Fruit fly (Drosophila melanogaster) whole organism, wandering third instar larva: Measurements from ENCODE around the gene CG17633.

Source experiments
- Abd-B ChIP-seq: fragments of >200 bp; optimal IDR thresholded peaks from 2 replicates; lab custom pipeline; 2017; ENCODE audit warnings: missing biosample characterization, missing genetic modification characterization
- CG32264 ChIP-seq: fragments of 200-800 bp; sonication (Bioruptor generic); optimal IDR thresholded peaks from 2 replicates; lab custom pipeline; 2016; ENCODE audit warnings: missing biosample characterization, missing genetic modification characterization
- CG9705 ChIP-seq: fragments of 200-800 bp; sonication (Bioruptor generic); optimal IDR thresholded peaks from 2 replicates; lab custom pipeline; 2018; ENCODE audit warnings: missing biosample characterization, mild to moderate bottlenecking, missing genetic modification characterization
- CrebA ChIP-seq: fragments of 200-800 bp; sonication (Bioruptor generic); optimal IDR thresholded peaks from 2 replicates; lab custom pipeline; 2016; ENCODE audit warnings: missing biosample characterization, mild to moderate bottlenecking, missing genetic modification characterization, borderline replicate concordance
- Dfd ChIP-seq: fragments of >200 bp; optimal IDR thresholded peaks from 2 replicates; lab custom pipeline; 2017; ENCODE audit warnings: missing biosample characterization, missing genetic modification characterization
- Dif ChIP-seq: fragments of 200-275, 200-300 bp; sonication (Bioruptor generic); optimal IDR thresholded peaks from 2 replicates; lab custom pipeline; 2018; ENCODE audit warnings: missing biosample characterization, missing genetic modification characterization; ENCODE audit not compliant: partially characterized antibody
- GATAd ChIP-seq: sonication (Bioruptor generic); optimal IDR thresholded peaks from 2 replicates; lab custom pipeline; 2016; ENCODE audit warnings: missing biosample characterization, missing genetic modification characterization
- HLH106 ChIP-seq: fragments of 200-800 bp; optimal IDR thresholded peaks from 3 replicates; lab custom pipeline; 2019; ENCODE audit warnings: missing biosample characterization, mild to moderate bottlenecking, missing genetic modification characterization, moderate library complexity
- Hnf4 ChIP-seq: fragments of 200-800 bp; sonication (Bioruptor generic); optimal IDR thresholded peaks from 2 replicates; lab custom pipeline; 2016; ENCODE audit warnings: missing biosample characterization, mild to moderate bottlenecking, missing genetic modification characterization
- Hr78 ChIP-seq: fragments of >200 bp; optimal IDR thresholded peaks from 2 replicates; lab custom pipeline; 2017; ENCODE audit warnings: missing biosample characterization, missing genetic modification characterization
- Hr83 ChIP-seq: fragments of 200-300 bp; sonication (Bioruptor generic); optimal IDR thresholded peaks from 2 replicates; lab custom pipeline; 2016; ENCODE audit warnings: missing biosample characterization, mild to moderate bottlenecking, missing genetic modification characterization, moderate library complexity; ENCODE audit not compliant: poor library complexity, severe bottlenecking
- Jra ChIP-seq: sonication (Bioruptor generic); optimal IDR thresholded peaks from 2 replicates; lab custom pipeline; 2016; ENCODE audit warnings: missing biosample characterization, missing genetic modification characterization
- Mio ChIP-seq: sonication (Bioruptor generic); optimal IDR thresholded peaks from 2 replicates; lab custom pipeline; 2016; ENCODE audit warnings: missing biosample characterization, missing genetic modification characterization
- Myc ChIP-seq: fragments of >200 bp; optimal IDR thresholded peaks from 2 replicates; lab custom pipeline; 2017
- OdsH ChIP-seq: fragments of 200-800 bp; sonication (Bioruptor generic); optimal IDR thresholded peaks from 2 replicates; lab custom pipeline; 2016; ENCODE audit warnings: missing biosample characterization, mild to moderate bottlenecking, missing genetic modification characterization
- Rel ChIP-seq, 2 experiments: fragments of 200-800 bp; sonication (Bioruptor generic) in 1 of 2; optimal IDR thresholded peaks; 2 replicates in 1 of 2; 3 replicates in 1 of 2; lab custom pipeline; 2016 to 2019; ENCODE audit warnings: mild to moderate bottlenecking in 2 of 2, missing biosample characterization in 2 of 2, missing genetic modification characterization in 2 of 2, moderate library complexity in 1 of 2
- Sp1 ChIP-seq: fragments of 200-800 bp; sonication (Bioruptor generic); optimal IDR thresholded peaks from 3 replicates; lab custom pipeline; 2019; ENCODE audit warnings: missing biosample characterization, mild to moderate bottlenecking, missing genetic modification characterization, moderate library complexity
- Vsx2 ChIP-seq: fragments of 200-300, 225-300 bp; sonication (Bioruptor generic); optimal IDR thresholded peaks from 2 replicates; lab custom pipeline; 2018; ENCODE audit warnings: missing biosample characterization, missing genetic modification characterization; ENCODE audit not compliant: partially characterized antibody
- br ChIP-seq: fragments of 200-800 bp; sonication (Bioruptor generic); optimal IDR thresholded peaks from 2 replicates; lab custom pipeline; 2016; ENCODE audit warnings: missing biosample characterization, missing genetic modification characterization
- brk ChIP-seq: fragments of 200-800 bp; sonication (Bioruptor generic); optimal IDR thresholded peaks from 2 replicates; lab custom pipeline; 2016; ENCODE audit warnings: missing biosample characterization, mild to moderate bottlenecking, missing genetic modification characterization
- dl ChIP-seq, 2 experiments: fragments of 175-275, 200-275 bp in 1 of 2; fragments of 200-275 bp in 1 of 2; sonication (Bioruptor generic); optimal IDR thresholded peaks; lab custom pipeline; 2018; ENCODE audit warnings: mild to moderate bottlenecking in 2 of 2, missing biosample characterization in 2 of 2, missing genetic modification characterization in 2 of 2, moderate library complexity in 2 of 2; ENCODE audit not compliant: partially characterized antibody in 2 of 2, insufficient read depth in 1 of 2
- dmrt93B ChIP-seq: fragments of 200-800 bp; sonication (Bioruptor generic); optimal IDR thresholded peaks from 2 replicates; lab custom pipeline; 2018; ENCODE audit warnings: missing biosample characterization, mild to moderate bottlenecking, missing genetic modification characterization
- dsf ChIP-seq: sonication (Bioruptor generic); optimal IDR thresholded peaks from 2 replicates; lab custom pipeline; 2016; ENCODE audit warnings: missing biosample characterization, missing genetic modification characterization, borderline replicate concordance
- ey ChIP-seq: fragments of 200-800 bp; sonication (Bioruptor generic); optimal IDR thresholded peaks from 2 replicates; lab custom pipeline; 2016; ENCODE audit warnings: missing biosample characterization, missing genetic modification characterization
- foxo ChIP-seq, 2 experiments: fragments of 200-800 bp; sonication (Bioruptor generic); optimal IDR thresholded peaks; 2 replicates in 1 of 2; 3 replicates in 1 of 2; lab custom pipeline; 2016 to 2017; ENCODE audit warnings: missing biosample characterization in 2 of 2, missing genetic modification characterization in 2 of 2
- fru ChIP-seq: fragments of 200-800 bp; sonication (Bioruptor generic); optimal IDR thresholded peaks from 3 replicates; lab custom pipeline; 2016; ENCODE audit warnings: missing biosample characterization, mild to moderate bottlenecking, missing genetic modification characterization
- h ChIP-seq: fragments of 200-800 bp; sonication (Bioruptor generic); optimal IDR thresholded peaks from 3 replicates; lab custom pipeline; 2016; ENCODE audit warnings: missing biosample characterization, mild to moderate bottlenecking, missing genetic modification characterization
- jim ChIP-seq: fragments of 175-275, 200-325 bp; sonication (Bioruptor generic); optimal IDR thresholded peaks from 2 replicates; lab custom pipeline; 2016; ENCODE audit warnings: missing biosample characterization, mild to moderate bottlenecking, missing genetic modification characterization
- lola ChIP-seq: fragments of >200 bp; optimal IDR thresholded peaks from 2 replicates; lab custom pipeline; 2017; ENCODE audit warnings: missing biosample characterization, missing genetic modification characterization
- pan ChIP-seq: fragments of >200 bp; optimal IDR thresholded peaks from 2 replicates; lab custom pipeline; 2017
- psq ChIP-seq: fragments of 200-800 bp; sonication (Bioruptor generic); optimal IDR thresholded peaks from 3 replicates; lab custom pipeline; 2017; ENCODE audit warnings: missing biosample characterization, mild to moderate bottlenecking, missing genetic modification characterization, moderate library complexity
- rgr ChIP-seq: fragments of 200-800 bp; sonication (Bioruptor generic); optimal IDR thresholded peaks from 3 replicates; lab custom pipeline; 2016; ENCODE audit warnings: missing biosample characterization, mild to moderate bottlenecking, missing genetic modification characterization
- sage ChIP-seq: fragments of 200-800 bp; sonication (Bioruptor generic); optimal IDR thresholded peaks from 2 replicates; lab custom pipeline; 2016; ENCODE audit warnings: missing biosample characterization, mild to moderate bottlenecking, missing genetic modification characterization
- sv ChIP-seq: fragments of 200-800 bp; sonication (Bioruptor generic); optimal IDR thresholded peaks from 3 replicates; lab custom pipeline; 2016; ENCODE audit warnings: missing biosample characterization, missing genetic modification characterization
- tai ChIP-seq: sonication (Bioruptor generic); optimal IDR thresholded peaks from 2 replicates; lab custom pipeline; 2016; ENCODE audit warnings: missing biosample characterization, missing genetic modification characterization
- usp ChIP-seq: fragments of >200 bp; optimal IDR thresholded peaks from 2 replicates; lab custom pipeline; 2017; ENCODE audit warnings: missing biosample characterization, missing genetic modification characterization
- woc ChIP-seq: sonication (Bioruptor generic); optimal IDR thresholded peaks from 2 replicates; lab custom pipeline; 2016; ENCODE audit warnings: missing biosample characterization, mild to moderate bottlenecking, missing genetic modification characterization

Gene CG17633

dm6 chr2L:9758856-9759255, 10.0 kb upstream of the CG17633 start:
- TF ChIP-seq psq (GFP tag; lab: Kevin White, UChicago): peak; percentile 29
- TF ChIP-seq sv (GFP tag; lab: Kevin White, UChicago): no peak
- peak; percentile 26 for TF ChIP-seq ey
- peak; percentile 53 for TF ChIP-seq fru (GFP tag; lab: Kevin White, UChicago)
- TF ChIP-seq CG32264 (GFP tag; lab: Kevin White, UChicago): no peak
- TF ChIP-seq dsf (GFP tag; lab: Kevin White, UChicago): no peak
- TF ChIP-seq Myc (lab: Kevin White, UChicago): no peak
- TF ChIP-seq Hr78 (GFP tag; lab: Kevin White, UChicago): no peak
- no peak for TF ChIP-seq jim
- TF ChIP-seq Sp1: peak; percentile 35
- TF ChIP-seq usp (GFP tag; lab: Kevin White, UChicago): no peak
- TF ChIP-seq GATAd (GFP tag; lab: Kevin White, UChicago): no peak
- TF ChIP-seq tai: no peak
- no peak for TF ChIP-seq dl (GFP tag; optimal IDR thresholded peaks at IDR 0.05; lab: Kevin White, UChicago; ENCODE audit: insufficient read depth in 1 of 2, partially characterized antibody in 2 of 2)
- TF ChIP-seq OdsH (GFP tag; lab: Kevin White, UChicago): peak; percentile 20
- TF ChIP-seq br (GFP tag; lab: Kevin White, UChicago): peak; percentile 62
- TF ChIP-seq Vsx2 (GFP tag; lab: Kevin White, UChicago): no peak
- TF ChIP-seq Abd-B (GFP tag; lab: Kevin White, UChicago): no peak
- TF ChIP-seq CrebA (GFP tag; lab: Kevin White, UChicago): no peak
- no peak for TF ChIP-seq Hnf4 (GFP tag; lab: Kevin White, UChicago)
- TF ChIP-seq foxo (GFP tag; optimal IDR thresholded peaks at IDR 0.05; lab: Kevin White, UChicago): peak in 1 of 2 experiments; percentile 58
- no peak for TF ChIP-seq brk (GFP tag; lab: Kevin White, UChicago)
- TF ChIP-seq Mio (GFP tag; lab: Kevin White, UChicago): no peak
- TF ChIP-seq h (GFP tag; lab: Kevin White, UChicago): peak; percentile 38
- TF ChIP-seq woc (GFP tag; lab: Kevin White, UChicago): peak; percentile 81
- TF ChIP-seq Jra (GFP tag; lab: Kevin White, UChicago): no peak
- peak; percentile 93 for TF ChIP-seq Hr83
- no peak for TF ChIP-seq Dif (GFP tag; lab: Kevin White, UChicago)
- TF ChIP-seq CG9705 (GFP tag; lab: Kevin White, UChicago): peak; percentile 44
- TF ChIP-seq Rel (GFP tag; optimal IDR thresholded peaks at IDR 0.05; lab: Kevin White, UChicago): no peak
- TF ChIP-seq Rel (tag; optimal IDR thresholded peaks at IDR 0.05; lab: Kevin White, UChicago): peak; percentile 72
- no peak for TF ChIP-seq Dfd (GFP tag; lab: Kevin White, UChicago)
- no peak for TF ChIP-seq pan (lab: Kevin White, UChicago)
- TF ChIP-seq rgr: peak; percentile 49
- TF ChIP-seq HLH106 (tag; lab: Kevin White, UChicago): peak; percentile 52
- TF ChIP-seq dmrt93B: peak; percentile 21

- TF ChIP-seq h (GFP tag; lab: Kevin White, UChicago) (peak; percentile 65), CG9705 (GFP tag; lab: Kevin White, UChicago) (peak; percentile 41), dmrt93B (peak; percentile 43), foxo (GFP tag; optimal IDR thresholded peaks at IDR 0.05; lab: Kevin White, UChicago) (peak in 1 of 2 experiments; percentile 58), Myc (lab: Kevin White, UChicago) (peak; percentile 78), Mio (GFP tag; lab: Kevin White, UChicago) (no peak), psq (GFP tag; lab: Kevin White, UChicago) (peak; percentile 49), HLH106 (tag; lab: Kevin White, UChicago) (peak; percentile 48), Sp1 (no peak)
Observed at dm6 chr2L:9763212-9763869, 5.5 kb upstream of the CG17633 start, which contains the start of the genes Taf11 and und. Taf11 (minus strand) TSS chr2L:9763262. und (plus strand) TSS chr2L:9763369.

- TF ChIP-seq rgr (no peak), Vsx2 (GFP tag; lab: Kevin White, UChicago) (no peak), usp (GFP tag; lab: Kevin White, UChicago) (no peak), lola (GFP tag; lab: Kevin White, UChicago) (no peak), dl (GFP tag; optimal IDR thresholded peaks at IDR 0.05; lab: Kevin White, UChicago; ENCODE audit: insufficient read depth in 1 of 2, partially characterized antibody in 2 of 2) (no peak), woc (GFP tag; lab: Kevin White, UChicago) (no peak), GATAd (GFP tag; lab: Kevin White, UChicago) (no peak), Hnf4 (GFP tag; lab: Kevin White, UChicago) (no peak), brk (GFP tag; lab: Kevin White, UChicago) (no peak), CG32264 (GFP tag; lab: Kevin White, UChicago) (no peak), tai (no peak), Myc (lab: Kevin White, UChicago) (no peak), jim (no peak), sage (GFP tag; lab: Kevin White, UChicago) (no peak), pan (lab: Kevin White, UChicago) (no peak), Abd-B (GFP tag; lab: Kevin White, UChicago) (no peak), Dfd (GFP tag; lab: Kevin White, UChicago) (no peak), h (GFP tag; lab: Kevin White, UChicago) (no peak), dmrt93B (no peak)
Observed at dm6 chr2L:9766758-9767157, 2.1 kb upstream of the CG17633 start, which contains the start of gene CG4017. CG4017 (plus strand) TSS chr2L:9767058.
